Fruit fly (Drosophila melanogaster) whole organism, embryonic: ENCODE measurements around the gene pxb.

Experiments
- Bdp1 ChIP-seq: fragments of 200-800 bp; sonication (Bioruptor generic); optimal IDR thresholded peaks from 3 replicates; lab custom pipeline; 2016; ENCODE audit warnings: missing biosample characterization, missing genetic modification characterization
- Bgb ChIP-seq: fragments of 200-800 bp; sonication (Bioruptor generic); IDR thresholded peaks from 2 replicates; pipeline ENCODE4 v1.3.6; 2022; ENCODE audit warnings: missing biosample characterization, missing genetic modification characterization; ENCODE audit not compliant: partially characterized antibody
- CG11398 ChIP-seq: fragments of 200-800 bp; sonication (Bioruptor generic); optimal IDR thresholded peaks from 2 replicates; lab custom pipeline; 2016; ENCODE audit warnings: missing biosample characterization, missing genetic modification characterization
- CG11456 ChIP-seq: fragments of 200-800 bp; sonication (Bioruptor generic); IDR thresholded peaks from 3 replicates; pipeline ENCODE4 v1.3.6; 2022; ENCODE audit warnings: missing biosample characterization, missing genetic modification characterization
- CG15514 ChIP-seq: fragments of 200-800 bp; sonication (Bioruptor generic); optimal IDR thresholded peaks from 3 replicates; lab custom pipeline; 2017; ENCODE audit warnings: missing biosample characterization, missing genetic modification characterization, mild to moderate bottlenecking, moderate library complexity, missing genetic modification reagents
- CG1647 ChIP-seq: fragments of 200-800 bp; sonication (Bioruptor generic); optimal IDR thresholded peaks from 3 replicates; lab custom pipeline; 2016; ENCODE audit warnings: missing biosample characterization, missing genetic modification characterization
- CG16863 ChIP-seq: fragments of 200-800 bp; sonication (Bioruptor generic); optimal IDR thresholded peaks from 3 replicates; lab custom pipeline; 2016; ENCODE audit warnings: missing biosample characterization, missing genetic modification characterization
- CG17186 ChIP-seq: fragments of 200-800 bp; sonication (Bioruptor generic); optimal IDR thresholded peaks from 3 replicates; lab custom pipeline; 2017; ENCODE audit warnings: missing biosample characterization, missing genetic modification reagents, missing genetic modification characterization
- CG17829 ChIP-seq: fragments of 200-800 bp; optimal IDR thresholded peaks from 2 replicates; lab custom pipeline; 2019; ENCODE audit warnings: missing biosample characterization, mild to moderate bottlenecking, missing genetic modification characterization, moderate library complexity
- CG18619 ChIP-seq: fragments of 200-800 bp; sonication (Bioruptor generic); optimal IDR thresholded peaks from 3 replicates; lab custom pipeline; 2017; ENCODE audit warnings: missing biosample characterization, mild to moderate bottlenecking, missing genetic modification characterization
- CG31224 ChIP-seq: fragments of 200-800 bp; sonication (Bioruptor generic); IDR thresholded peaks from 2 replicates; pipeline ENCODE4 v1.3.6; 2022; ENCODE audit warnings: missing biosample characterization, missing genetic modification characterization
- CG33557 ChIP-seq: fragments of 200-800 bp; sonication (Bioruptor generic); optimal IDR thresholded peaks from 2 replicates; lab custom pipeline; 2019; ENCODE audit warnings: missing biosample characterization, mild to moderate bottlenecking, missing genetic modification characterization, moderate library complexity
- CG34376 ChIP-seq: fragments of 200-800 bp; sonication (Bioruptor generic); optimal IDR thresholded peaks from 2 replicates; lab custom pipeline; 2018; ENCODE audit warnings: missing biosample characterization, mild to moderate bottlenecking, missing genetic modification characterization
- CG6175 ChIP-seq: fragments of 200-800 bp; sonication (Bioruptor generic); IDR thresholded peaks from 3 replicates; pipeline ENCODE4 v1.3.6; 2022; ENCODE audit warnings: missing biosample characterization, missing genetic modification characterization
- CG6272 ChIP-seq: fragments of 200-800 bp; sonication (Bioruptor generic); IDR thresholded peaks from 2 replicates; pipeline ENCODE4 v1.3.6; 2022; ENCODE audit warnings: missing biosample characterization, missing genetic modification characterization
- CG8281 ChIP-seq: fragments of 200-800 bp; sonication (Bioruptor generic); optimal IDR thresholded peaks from 2 replicates; lab custom pipeline; 2018; ENCODE audit warnings: missing biosample characterization, mild to moderate bottlenecking, missing genetic modification characterization, moderate library complexity
- CTCF ChIP-seq: fragments of 200-800 bp; sonication (Bioruptor generic); optimal IDR thresholded peaks from 2 replicates; lab custom pipeline; 2017; ENCODE audit warnings: missing biosample characterization, mild to moderate bottlenecking, missing genetic modification characterization, moderate library complexity
- CkIIα-i1 ChIP-seq: fragments of 200-800 bp; sonication (Bioruptor generic); IDR thresholded peaks from 2 replicates; pipeline ENCODE4 v1.3.6; 2022; ENCODE audit warnings: missing biosample characterization, missing genetic modification characterization
- Dip3 ChIP-seq: fragments of 200-800 bp; sonication (Bioruptor generic); optimal IDR thresholded peaks from 3 replicates; lab custom pipeline; 2016; ENCODE audit warnings: missing biosample characterization, missing genetic modification characterization
- Gsc ChIP-seq: fragments of 200-800 bp; sonication (Bioruptor generic); IDR thresholded peaks from 2 replicates; pipeline ENCODE4 v1.3.6; 2022; ENCODE audit warnings: missing biosample characterization, missing genetic modification characterization
- HLH54F ChIP-seq: fragments of 200-800 bp; sonication (Bioruptor generic); optimal IDR thresholded peaks from 3 replicates; lab custom pipeline; 2016; ENCODE audit warnings: missing biosample characterization, missing genetic modification characterization
- HLHmδ ChIP-seq: fragments of 200-800 bp; sonication (Bioruptor generic); optimal IDR thresholded peaks from 2 replicates; lab custom pipeline; 2018; ENCODE audit warnings: missing biosample characterization, mild to moderate bottlenecking, missing genetic modification characterization, moderate library complexity
- Hey ChIP-seq: fragments of 200-800 bp; sonication (Bioruptor generic); optimal IDR thresholded peaks from 3 replicates; lab custom pipeline; 2018; ENCODE audit warnings: missing biosample characterization, mild to moderate bottlenecking, missing genetic modification characterization
- Hr78 ChIP-seq, 2 experiments: fragments of 200-800 bp in 1 of 2; fragments of >200 bp in 1 of 2; sonication (Bioruptor generic) in 1 of 2; optimal IDR thresholded peaks; 2 replicates each; lab custom pipeline; 2017 to 2019; ENCODE audit warnings: missing biosample characterization in 2 of 2, missing genetic modification characterization in 2 of 2, mild to moderate bottlenecking in 1 of 2, moderate library complexity in 1 of 2
- MBD-R2 ChIP-seq: fragments of 200-800 bp; sonication (Bioruptor generic); IDR thresholded peaks from 2 replicates; pipeline ENCODE4 v1.3.6; 2022; ENCODE audit warnings: missing biosample characterization, missing genetic modification characterization
- PHDP ChIP-seq: fragments of 200-800 bp; sonication (Bioruptor generic); optimal IDR thresholded peaks from 3 replicates; lab custom pipeline; 2018; ENCODE audit warnings: missing biosample characterization, mild to moderate bottlenecking, missing genetic modification characterization, moderate library complexity
- Rx ChIP-seq: fragments of 200-800 bp; sonication (Bioruptor generic); IDR thresholded peaks from 2 replicates; pipeline ENCODE4 v1.3.6; 2022; ENCODE audit warnings: missing biosample characterization, missing genetic modification characterization
- Taf1 ChIP-seq: fragments of 200-800 bp; sonication (Bioruptor generic); IDR thresholded peaks from 2 replicates; pipeline ENCODE4 v1.3.6; 2022; ENCODE audit warnings: missing biosample characterization, missing genetic modification characterization
- ab ChIP-seq: fragments of 200-800 bp; sonication (Bioruptor generic); optimal IDR thresholded peaks from 2 replicates; lab custom pipeline; 2016; ENCODE audit warnings: missing biosample characterization, missing genetic modification characterization
- btn ChIP-seq: fragments of 200-800 bp; sonication (Bioruptor generic); optimal IDR thresholded peaks from 2 replicates; lab custom pipeline; 2016; ENCODE audit warnings: missing biosample characterization, missing genetic modification characterization
- cas ChIP-seq: fragments of 200-800 bp; sonication (Bioruptor generic); IDR thresholded peaks from 2 replicates; pipeline ENCODE4 v1.3.6; 2022; ENCODE audit warnings: missing biosample characterization, missing genetic modification characterization
- crp ChIP-seq, 2 experiments: fragments of 200-800 bp; sonication (Bioruptor generic); optimal IDR thresholded peaks; 2 replicates in 1 of 2; 3 replicates in 1 of 2; lab custom pipeline; 2017; ENCODE audit warnings: missing biosample characterization in 2 of 2, missing genetic modification characterization in 2 of 2, mild to moderate bottlenecking in 1 of 2, moderate library complexity in 1 of 2
- danr ChIP-seq: fragments of 200-800 bp; sonication (Bioruptor generic); IDR thresholded peaks from 2 replicates; pipeline ENCODE4 v1.3.6; 2022; ENCODE audit warnings: missing biosample characterization, missing genetic modification characterization
- disco-r ChIP-seq: fragments of 200-800 bp; sonication (Bioruptor generic); optimal IDR thresholded peaks from 2 replicates; lab custom pipeline; 2016; ENCODE audit warnings: missing biosample characterization, missing genetic modification characterization
- ems ChIP-seq: fragments of 200-800 bp; sonication (Bioruptor generic); optimal IDR thresholded peaks from 3 replicates; lab custom pipeline; 2016; ENCODE audit warnings: missing biosample characterization, missing genetic modification characterization
- fd3F ChIP-seq: fragments of 200-800 bp; sonication (Bioruptor generic); optimal IDR thresholded peaks from 2 replicates; lab custom pipeline; 2018; ENCODE audit warnings: missing biosample characterization, mild to moderate bottlenecking, missing genetic modification characterization, moderate library complexity
- gem ChIP-seq: fragments of 200-800 bp; sonication (Bioruptor generic); optimal IDR thresholded peaks from 2 replicates; lab custom pipeline; 2019; ENCODE audit warnings: missing biosample characterization, mild to moderate bottlenecking, missing genetic modification characterization, moderate library complexity
- gfzf ChIP-seq: fragments of 200-800 bp; sonication (Bioruptor generic); optimal IDR thresholded peaks from 2 replicates; lab custom pipeline; 2016; ENCODE audit warnings: missing biosample characterization, mild to moderate bottlenecking, missing genetic modification characterization, moderate library complexity
- klu ChIP-seq: fragments of 200-800 bp; sonication (Bioruptor generic); IDR thresholded peaks from 2 replicates; pipeline ENCODE4 v1.3.6; 2022; ENCODE audit warnings: missing biosample characterization, missing genetic modification characterization
- lov ChIP-seq, 2 experiments: fragments of 200-800 bp in 1 of 2; fragments of >200 bp in 1 of 2; sonication (Bioruptor generic) in 1 of 2; IDR thresholded peaks in 1 of 2; optimal IDR thresholded peaks in 1 of 2; 2 replicates in 1 of 2; 3 replicates in 1 of 2; pipeline versions ENCODE4 v1.3.6 to Lab custom; 2017 to 2022; ENCODE audit warnings: missing biosample characterization in 1 of 2, missing genetic modification characterization in 1 of 2
- luna ChIP-seq: fragments of 200-800 bp; sonication (Bioruptor generic); optimal IDR thresholded peaks from 2 replicates; lab custom pipeline; 2016; ENCODE audit warnings: missing biosample characterization, missing genetic modification characterization
- mam ChIP-seq: fragments of 200-800 bp; sonication (Bioruptor generic); optimal IDR thresholded peaks from 3 replicates; lab custom pipeline; 2016; ENCODE audit warnings: missing biosample characterization, missing genetic modification characterization
- pros ChIP-seq: fragments of 200-800 bp; sonication (Bioruptor generic); optimal IDR thresholded peaks from 3 replicates; lab custom pipeline; 2019; ENCODE audit warnings: missing biosample characterization, mild to moderate bottlenecking, missing genetic modification characterization, moderate library complexity
- salm ChIP-seq: fragments of 200-800 bp; sonication (Bioruptor generic); optimal IDR thresholded peaks from 2 replicates; lab custom pipeline; 2018; ENCODE audit warnings: missing biosample characterization, mild to moderate bottlenecking, missing genetic modification characterization
- scrt ChIP-seq: fragments of 200-800 bp; sonication (Bioruptor generic); optimal IDR thresholded peaks from 2 replicates; lab custom pipeline; 2018; ENCODE audit warnings: missing biosample characterization, mild to moderate bottlenecking, missing genetic modification characterization, moderate library complexity
- slbo ChIP-seq: fragments of 200-800 bp; sonication (Bioruptor generic); IDR thresholded peaks from 2 replicates; pipeline ENCODE4 v1.3.6; 2022; ENCODE audit warnings: missing biosample characterization, missing genetic modification characterization
- slou ChIP-seq: fragments of 200-800 bp; sonication (Bioruptor generic); optimal IDR thresholded peaks from 3 replicates; lab custom pipeline; 2016; ENCODE audit warnings: missing biosample characterization, missing genetic modification characterization
- stwl ChIP-seq: fragments of 200-800 bp; sonication (Bioruptor generic); optimal IDR thresholded peaks from 3 replicates; lab custom pipeline; 2018; ENCODE audit warnings: missing biosample characterization, mild to moderate bottlenecking, missing genetic modification characterization, moderate library complexity
- tna ChIP-seq: fragments of 200-800 bp; sonication (Bioruptor generic); IDR thresholded peaks from 2 replicates; pipeline ENCODE4 v1.3.6; 2022; ENCODE audit warnings: missing biosample characterization, missing genetic modification characterization; ENCODE audit not compliant: partially characterized antibody

pxb gene

DNA sequence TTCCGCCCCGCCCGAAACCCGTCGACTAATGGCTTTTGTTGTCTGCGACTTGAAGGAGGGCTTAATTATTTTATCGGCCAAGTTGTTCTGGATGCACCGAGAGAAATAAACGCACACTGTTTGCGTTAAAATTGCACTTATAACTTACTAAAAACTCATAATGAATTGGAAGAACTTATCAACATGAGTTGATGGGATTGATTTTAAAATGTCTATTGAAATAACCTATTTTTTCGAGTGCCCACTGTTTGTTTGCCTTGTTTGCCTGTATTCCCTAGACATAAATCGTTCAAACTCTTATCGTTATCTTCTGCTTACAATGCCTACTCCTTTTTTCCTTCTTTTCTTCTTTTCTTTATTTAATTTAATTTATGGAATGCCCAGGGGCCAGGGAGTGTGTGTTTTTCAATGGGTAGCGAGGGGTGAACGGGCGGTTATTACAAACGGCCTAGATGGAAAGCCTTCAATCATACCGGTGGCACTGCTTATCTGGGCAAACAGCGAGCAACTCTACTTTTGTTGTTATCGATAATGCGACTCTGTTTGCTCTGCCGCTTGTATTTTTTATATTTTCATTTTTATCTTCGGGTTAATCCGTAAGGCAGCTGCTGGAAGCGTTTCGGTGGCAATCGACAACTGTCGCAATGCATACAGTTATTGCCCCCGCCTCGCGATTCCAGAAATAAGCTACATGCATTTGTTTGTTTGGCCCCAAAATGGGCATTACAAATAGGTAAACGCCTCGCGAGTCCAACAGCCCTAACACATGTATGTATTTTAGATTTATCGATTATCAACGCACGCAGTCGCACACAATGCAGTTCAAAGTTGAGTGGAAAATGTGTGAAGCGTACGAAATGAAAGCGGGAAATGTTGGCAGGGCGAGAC, 10.4 kb downstream of the pxb start (continued):
- TF ChIP-seq Hey: no peak
- TF ChIP-seq scrt (GFP tag; lab: Kevin White, UChicago): no peak
- TF ChIP-seq CG8281 (tag; lab: Kevin White, UChicago): peak; percentile 16
- TF ChIP-seq PHDP (tag; lab: Kevin White, UChicago): peak; percentile 57
- TF ChIP-seq CG1647 (GFP tag; lab: Kevin White, UChicago): no peak
- no peak for TF ChIP-seq pros (GFP tag; lab: Kevin White, UChicago)
- peak; percentile 50 for TF ChIP-seq CG18619 (GFP tag; lab: Kevin White, UChicago)
- TF ChIP-seq crp (GFP tag; optimal IDR thresholded peaks at IDR 0.05; lab: Kevin White, UChicago): no peak
- TF ChIP-seq stwl (tag; lab: Kevin White, UChicago): peak; percentile 63
- no peak for TF ChIP-seq luna
- no peak for TF ChIP-seq CG6272 (GFP tag; lab: Robert Waterston, UW)
- TF ChIP-seq CG11456: no peak
- TF ChIP-seq CG16863: peak; percentile 42
- no peak for TF ChIP-seq CG17186 (GFP tag; lab: Kevin White, UChicago)
- TF ChIP-seq btn: no peak
- peak; percentile 63 for TF ChIP-seq CG11398
- TF ChIP-seq gfzf (GFP tag; lab: Kevin White, UChicago): no peak
- TF ChIP-seq salm: peak; percentile 59
- no peak for TF ChIP-seq CG6175
- TF ChIP-seq tna (GFP tag; lab: Robert Waterston, UW): no peak
- 0 out of 2 replicates have a peak, but pooled peaks have one; percentile 27 for TF ChIP-seq CkIIα-i1 (GFP tag; lab: Robert Waterston, UW)
- peak; percentile 79 for TF ChIP-seq gem (tag; lab: Kevin White, UChicago)
- no peak for TF ChIP-seq Taf1
- TF ChIP-seq ab (GFP tag; lab: Kevin White, UChicago): no peak
- peak; percentile 48; the same call in 1 of the 2 replicates for TF ChIP-seq Rx
- TF ChIP-seq Hr78 (GFP tag; optimal IDR thresholded peaks at IDR 0.05; lab: Kevin White, UChicago): peak in 1 of 2 experiments; percentile 89
- TF ChIP-seq CG33557 (GFP tag; lab: Kevin White, UChicago): peak; percentile 80
- TF ChIP-seq CTCF (GFP tag; lab: Kevin White, UChicago): no peak
- TF ChIP-seq danr: no peak
- no peak for TF ChIP-seq ems (GFP tag; lab: Kevin White, UChicago)
- no peak for TF ChIP-seq CG34376 (GFP tag; lab: Kevin White, UChicago)
- no peak for TF ChIP-seq CG31224
- no peak for TF ChIP-seq slbo (GFP tag; lab: Robert Waterston, UW)
- TF ChIP-seq Dip3 (GFP tag; lab: Kevin White, UChicago): no peak
- no peak for TF ChIP-seq Gsc (GFP tag; lab: Robert Waterston, UW)
- TF ChIP-seq HLH54F (GFP tag; lab: Kevin White, UChicago): no peak
- no peak for TF ChIP-seq Bgb (GFP tag; lab: Robert Waterston, UW)
- TF ChIP-seq mam (GFP tag; lab: Kevin White, UChicago): no peak
- TF ChIP-seq CG15514 (GFP tag; lab: Kevin White, UChicago): no peak
- TF ChIP-seq lov (optimal IDR thresholded peaks at IDR 0.05; lab: Kevin White, UChicago): no peak
- TF ChIP-seq lov (GFP tag; IDR thresholded peaks at IDR 0.05; lab: Robert Waterston, UW): 0 out of 3 replicates have a peak, but pooled peaks have one; percentile 29
- TF ChIP-seq klu (GFP tag; lab: Robert Waterston, UW): no peak
- TF ChIP-seq Bdp1 (GFP tag; lab: Kevin White, UChicago): no peak
- TF ChIP-seq slou (GFP tag; lab: Kevin White, UChicago): no peak
- no peak for TF ChIP-seq fd3F (GFP tag; lab: Kevin White, UChicago)
- peak; percentile 56 for TF ChIP-seq CG17829 (tag; lab: Kevin White, UChicago)
- no peak for TF ChIP-seq cas (GFP tag; lab: Robert Waterston, UW)
- TF ChIP-seq disco-r (GFP tag; lab: Kevin White, UChicago): no peak
- no peak for TF ChIP-seq MBD-R2 (GFP tag; lab: Robert Waterston, UW)
- no peak for TF ChIP-seq HLHmδ (GFP tag; lab: Kevin White, UChicago)
